Worm (Caenorhabditis elegans) whole organism, L3 larva: Measurements from ENCODE around the gene selt-1.1.

Source experiments
- R02D3.7 ChIP-seq: fragments of 150-350 bp; optimal IDR thresholded peaks from 2 replicates; lab custom pipeline; 2014; ENCODE audit warnings: missing biosample characterization, missing genetic modification characterization
- ceh-28 ChIP-seq: fragments of 150-350 bp; optimal IDR thresholded peaks from 2 replicates; lab custom pipeline; 2014; ENCODE audit warnings: missing biosample characterization, missing genetic modification reagents, missing genetic modification characterization
- ceh-82 ChIP-seq: fragments of 150-350 bp; optimal IDR thresholded peaks from 2 replicates; lab custom pipeline; 2014; ENCODE audit warnings: missing biosample characterization, missing genetic modification characterization
- ceh-9 ChIP-seq: sonication (generic microtip); optimal IDR thresholded peaks from 2 replicates; lab custom pipeline; 2018; ENCODE audit warnings: missing biosample characterization, missing genetic modification characterization
- egl-27 ChIP-seq: sonication (generic microtip); optimal IDR thresholded peaks from 4 replicates; lab custom pipeline; 2017; ENCODE audit warnings: missing biosample characterization, missing genetic modification reagents, missing genetic modification characterization
- egl-5 ChIP-seq: fragments of 150-350 bp; optimal IDR thresholded peaks from 2 replicates; lab custom pipeline; 2017; ENCODE audit warnings: missing biosample characterization, missing genetic modification reagents, missing genetic modification characterization, inconsistent platforms
- elt-2 ChIP-seq: sonication (generic microtip); optimal IDR thresholded peaks from 2 replicates; lab custom pipeline; 2016; ENCODE audit warnings: missing genetic modification reagents, mild to moderate bottlenecking, missing genetic modification characterization, missing compliant biosample characterization
- elt-3 ChIP-seq, 3 experiments: fragments of 150-350 bp in 1 of 3; sonication (generic microtip) in 2 of 3; optimal IDR thresholded peaks; 2 replicates in 2 of 3; 4 replicates in 1 of 3; lab custom pipeline; 2014 to 2017; ENCODE audit warnings: missing biosample characterization in 3 of 3, missing genetic modification characterization in 3 of 3
- fkh-10 ChIP-seq: sonication (generic microtip); optimal IDR thresholded peaks from 2 replicates; lab custom pipeline; 2017; ENCODE audit warnings: missing biosample characterization, missing genetic modification reagents, missing genetic modification characterization
- fkh-2 ChIP-seq: fragments of 150-350 bp; optimal IDR thresholded peaks from 2 replicates; lab custom pipeline; 2014; ENCODE audit warnings: missing biosample characterization, missing genetic modification reagents, missing genetic modification characterization
- hmg-11 ChIP-seq: sonication (generic microtip); optimal IDR thresholded peaks from 2 replicates; lab custom pipeline; 2016; ENCODE audit warnings: missing genetic modification characterization, missing compliant biosample characterization
- jun-1 ChIP-seq: fragments of 150-350 bp; optimal IDR thresholded peaks from 2 replicates; lab custom pipeline; 2014; ENCODE audit warnings: missing biosample characterization, missing genetic modification reagents, missing genetic modification characterization
- lin-15B ChIP-seq: fragments of 150-350 bp; optimal IDR thresholded peaks from 2 replicates; lab custom pipeline; 2014; ENCODE audit warnings: missing biosample characterization, missing genetic modification characterization
- lin-39 ChIP-seq: fragments of 150-350 bp; optimal IDR thresholded peaks from 2 replicates; lab custom pipeline; 2018; ENCODE audit warnings: missing biosample characterization, missing genetic modification reagents, missing genetic modification characterization
- lsy-12 ChIP-seq: sonication (generic microtip); optimal IDR thresholded peaks from 2 replicates; lab custom pipeline; 2016; ENCODE audit warnings: mild to moderate bottlenecking, missing genetic modification characterization, missing compliant biosample characterization
- mdl-1 ChIP-seq: fragments of 150-350 bp; optimal IDR thresholded peaks from 2 replicates; lab custom pipeline; 2014; ENCODE audit warnings: missing biosample characterization, missing genetic modification characterization
- mml-1 ChIP-seq: fragments of 150-350 bp; sonication (generic microtip); optimal IDR thresholded peaks from 3 replicates; lab custom pipeline; 2014; ENCODE audit warnings: missing biosample characterization, missing genetic modification characterization
- nfya-1 ChIP-seq: sonication (generic microtip); optimal IDR thresholded peaks from 2 replicates; lab custom pipeline; 2017; ENCODE audit warnings: missing genetic modification characterization, mild to moderate bottlenecking, missing compliant biosample characterization, antibody characterized with exemption, moderate library complexity; ENCODE audit not compliant: insufficient read depth
- nhr-12 ChIP-seq: fragments of 150-350 bp; optimal IDR thresholded peaks from 2 replicates; lab custom pipeline; 2014; ENCODE audit warnings: missing biosample characterization, missing genetic modification characterization
- nhr-23 ChIP-seq: fragments of 150-350 bp; optimal IDR thresholded peaks from 2 replicates; lab custom pipeline; 2014; ENCODE audit warnings: missing biosample characterization, missing genetic modification reagents, missing genetic modification characterization
- nhr-237 ChIP-seq: fragments of 150-350 bp; optimal IDR thresholded peaks from 2 replicates; lab custom pipeline; 2014; ENCODE audit warnings: missing biosample characterization, missing genetic modification characterization
- nhr-28 ChIP-seq: fragments of 150-350 bp; optimal IDR thresholded peaks from 2 replicates; lab custom pipeline; 2014; ENCODE audit warnings: missing biosample characterization, missing genetic modification characterization
- nhr-43 ChIP-seq: sonication (generic microtip); optimal IDR thresholded peaks from 2 replicates; lab custom pipeline; 2016; ENCODE audit warnings: mild to moderate bottlenecking, missing genetic modification characterization, missing compliant biosample characterization; ENCODE audit not compliant: poor library complexity, severe bottlenecking
- nhr-67 ChIP-seq: fragments of 150-350 bp; optimal IDR thresholded peaks from 2 replicates; lab custom pipeline; 2014; ENCODE audit warnings: missing biosample characterization, missing genetic modification characterization
- nhr-76 ChIP-seq: fragments of 150-350 bp; sonication (generic microtip); optimal IDR thresholded peaks from 5 replicates; lab custom pipeline; 2014; ENCODE audit warnings: missing biosample characterization, missing genetic modification characterization
- nhr-77 ChIP-seq: fragments of 150-350 bp; optimal IDR thresholded peaks from 2 replicates; lab custom pipeline; 2014; ENCODE audit warnings: missing biosample characterization, missing genetic modification characterization
- pha-4 ChIP-seq: fragments of 150-350 bp; optimal IDR thresholded peaks from 2 replicates; lab custom pipeline; 2014; ENCODE audit warnings: missing biosample characterization, missing genetic modification reagents, missing genetic modification characterization
- pqm-1 ChIP-seq: fragments of 150-350 bp; optimal IDR thresholded peaks from 2 replicates; lab custom pipeline; 2017; ENCODE audit warnings: missing biosample characterization, missing genetic modification characterization, inconsistent platforms
- sea-2 ChIP-seq: fragments of 150-350 bp; sonication (generic microtip); optimal IDR thresholded peaks from 4 replicates; lab custom pipeline; 2014; ENCODE audit warnings: missing biosample characterization, missing genetic modification reagents, missing genetic modification characterization
- skn-1 ChIP-seq: fragments of 150-350 bp; optimal IDR thresholded peaks from 2 replicates; lab custom pipeline; 2014; ENCODE audit warnings: missing biosample characterization, missing genetic modification characterization
- tbx-2 ChIP-seq: sonication (generic microtip); optimal IDR thresholded peaks from 2 replicates; lab custom pipeline; 2016; ENCODE audit warnings: mild to moderate bottlenecking, missing genetic modification characterization, missing compliant biosample characterization
- unc-62 ChIP-seq: fragments of 150-350 bp; sonication (generic microtip); optimal IDR thresholded peaks from 4 replicates; lab custom pipeline; 2014; ENCODE audit warnings: missing biosample characterization, missing genetic modification reagents, missing genetic modification characterization
- zag-1 ChIP-seq: fragments of 150-350 bp; optimal IDR thresholded peaks from 2 replicates; lab custom pipeline; 2014; ENCODE audit warnings: missing biosample characterization, missing genetic modification characterization
- ztf-4 ChIP-seq: fragments of 150-350 bp; optimal IDR thresholded peaks from 2 replicates; lab custom pipeline; 2014; ENCODE audit warnings: missing biosample characterization, missing genetic modification characterization

selt-1.1 gene

DNA sequence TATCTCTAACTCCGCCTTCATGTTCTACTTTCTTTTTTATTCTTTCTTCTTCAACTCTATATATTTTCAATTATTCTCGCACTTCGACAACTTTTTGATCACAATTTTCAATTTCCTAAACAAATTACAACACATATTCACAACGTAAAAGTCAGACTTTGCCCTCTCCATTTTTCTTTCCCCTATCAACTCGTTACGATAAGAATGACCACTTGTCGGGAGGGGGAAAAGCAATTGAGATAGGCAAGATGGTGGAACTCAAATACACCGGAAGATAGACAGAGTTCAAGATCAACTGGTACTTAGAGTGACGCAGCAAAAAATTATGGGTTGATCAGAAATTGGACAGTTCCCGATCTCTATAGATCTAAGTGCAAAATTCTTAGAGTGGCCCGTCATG is 8.8 kb upstream of the selt-1.1 start:
- peak; percentile 26 for TF ChIP-seq pqm-1 (tag; lab: Kevin White, UChicago)
- TF ChIP-seq pha-4 (tag; lab: Kevin White, UChicago), result peak; percentile 3
- no peak for TF ChIP-seq nhr-12
- no peak for TF ChIP-seq fkh-2 (tag; lab: Kevin White, UChicago)
- TF ChIP-seq elt-2, result peak; percentile 59
- TF ChIP-seq fkh-10 (GFP tag; lab: Kevin White, UChicago), result no peak

DNA sequence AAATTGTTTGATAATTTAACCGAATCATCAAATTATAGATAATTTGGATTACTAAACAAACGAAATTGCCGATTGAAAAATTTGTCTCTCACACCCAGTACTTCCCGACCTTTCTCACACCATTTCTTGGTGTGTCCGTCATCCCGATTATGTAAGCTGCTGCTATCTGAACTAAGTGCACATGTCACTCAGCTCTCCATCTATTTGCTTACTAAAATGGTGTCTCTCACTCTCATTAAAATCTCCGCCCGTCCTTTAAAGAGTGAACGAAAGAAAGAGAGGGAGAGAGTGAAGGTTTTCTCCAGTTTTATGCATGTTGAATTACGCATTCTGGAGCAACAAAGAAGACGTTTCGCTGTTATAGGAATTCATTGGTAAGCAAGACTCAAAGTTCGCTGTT is 8.2 kb upstream of the selt-1.1 start:
- TF ChIP-seq nhr-77 (no peak), nhr-67 (tag; lab: Kevin White, UChicago) (no peak)

DNA sequence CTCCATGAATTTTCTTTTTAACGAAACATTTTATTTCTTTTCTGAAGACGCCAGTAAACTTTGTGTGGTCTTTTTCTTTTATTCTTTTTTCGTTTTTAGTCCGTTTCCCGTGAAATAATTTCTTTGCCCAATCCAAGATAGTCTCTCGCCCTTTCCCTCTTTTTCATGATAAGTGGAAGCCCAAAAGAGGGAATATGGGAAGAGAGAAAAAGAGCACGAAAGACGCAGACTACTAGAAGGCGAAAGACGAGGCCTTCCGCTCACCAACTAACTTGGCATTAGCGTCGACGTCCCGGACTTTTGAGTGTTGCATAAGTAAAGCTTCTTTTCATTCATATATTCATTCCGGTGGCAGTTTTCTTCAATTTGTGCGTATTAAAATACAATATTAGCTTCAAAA is 6.6 kb upstream of the selt-1.1 start:
- peak; percentile 47 for TF ChIP-seq nfya-1 (tag; lab: Kevin White, UChicago)
- TF ChIP-seq lin-39, result no peak

DNA sequence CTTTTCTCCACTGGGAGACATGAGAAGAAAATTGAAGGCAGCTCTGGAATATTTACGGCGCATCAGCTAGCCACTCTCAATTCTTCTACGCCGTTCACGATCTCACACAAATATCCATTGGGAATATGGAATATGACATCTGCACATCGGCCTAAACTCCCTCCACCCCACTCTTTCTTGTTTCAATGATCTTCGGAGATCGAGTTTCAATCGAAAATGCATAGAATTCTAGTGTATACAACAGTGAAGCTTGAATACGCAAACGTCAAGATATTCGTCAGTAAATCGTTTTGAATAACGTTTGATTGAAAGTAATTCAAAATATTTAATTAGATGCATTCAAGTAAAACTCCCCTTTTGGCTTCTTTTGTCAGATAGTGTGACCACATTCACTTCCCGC is 5.5 kb upstream of the selt-1.1 start:
- no peak for TF ChIP-seq R02D3.7 (tag; lab: Kevin White, UChicago)
- TF ChIP-seq nhr-12, result no peak
- no peak for TF ChIP-seq ceh-28 (tag; lab: Kevin White, UChicago)
- no peak for TF ChIP-seq unc-62 (GFP tag; lab: Kevin White, UChicago)
- no peak for TF ChIP-seq lsy-12 (tag; lab: Kevin White, UChicago)
- no peak for TF ChIP-seq egl-5 (tag; lab: Kevin White, UChicago)
- no peak for TF ChIP-seq fkh-10 (GFP tag; lab: Kevin White, UChicago)
- TF ChIP-seq lin-15B (tag; lab: Kevin White, UChicago), result no peak
- no peak for TF ChIP-seq tbx-2 (tag; lab: Kevin White, UChicago)
- no peak for TF ChIP-seq mdl-1 (tag; lab: Kevin White, UChicago)
- no peak for TF ChIP-seq elt-3 (tag; optimal IDR thresholded peaks at IDR 0.05; lab: Kevin White, UChicago)
- TF ChIP-seq nhr-67 (tag; lab: Kevin White, UChicago), result no peak
- TF ChIP-seq zag-1 (tag; lab: Kevin White, UChicago), result no peak
- no peak for TF ChIP-seq ceh-9 (tag; lab: Kevin White, UChicago)
- no peak for TF ChIP-seq nhr-237 (tag; lab: Kevin White, UChicago)
- no peak for TF ChIP-seq mml-1 (tag; lab: Kevin White, UChicago)
- no peak for TF ChIP-seq sea-2
- no peak for TF ChIP-seq pqm-1 (tag; lab: Kevin White, UChicago)
- no peak for TF ChIP-seq nhr-43 (tag; lab: Kevin White, UChicago)
- no peak for TF ChIP-seq ztf-4 (tag; lab: Kevin White, UChicago)

DNA sequence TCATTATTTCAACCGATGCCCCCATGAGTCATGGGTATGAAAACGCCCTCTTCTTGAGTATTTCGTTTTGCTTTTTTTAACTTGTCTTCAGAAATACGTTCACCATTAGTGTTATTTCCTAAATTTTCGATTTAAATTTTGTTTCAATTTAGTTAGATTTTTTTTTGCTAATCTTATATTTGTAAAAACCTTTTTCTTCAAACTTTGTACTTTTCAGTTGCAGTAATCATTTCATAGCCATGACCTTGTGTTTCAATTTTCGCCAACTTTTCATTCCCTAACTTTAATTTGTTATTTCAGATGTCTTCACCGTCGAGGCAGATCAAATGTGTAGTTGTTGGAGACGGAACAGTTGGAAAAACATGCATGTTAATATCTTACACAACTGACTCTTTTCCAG is 2.0 kb upstream of the selt-1.1 start, which contains the start of gene mig-2:
mig-2 (plus strand) TSS at position 301 of the 400 bp plus-strand sequence.
- TF ChIP-seq nhr-12 (no peak), hmg-11 (tag; lab: Kevin White, UChicago) (no peak), nhr-237 (tag; lab: Kevin White, UChicago) (no peak)

DNA sequence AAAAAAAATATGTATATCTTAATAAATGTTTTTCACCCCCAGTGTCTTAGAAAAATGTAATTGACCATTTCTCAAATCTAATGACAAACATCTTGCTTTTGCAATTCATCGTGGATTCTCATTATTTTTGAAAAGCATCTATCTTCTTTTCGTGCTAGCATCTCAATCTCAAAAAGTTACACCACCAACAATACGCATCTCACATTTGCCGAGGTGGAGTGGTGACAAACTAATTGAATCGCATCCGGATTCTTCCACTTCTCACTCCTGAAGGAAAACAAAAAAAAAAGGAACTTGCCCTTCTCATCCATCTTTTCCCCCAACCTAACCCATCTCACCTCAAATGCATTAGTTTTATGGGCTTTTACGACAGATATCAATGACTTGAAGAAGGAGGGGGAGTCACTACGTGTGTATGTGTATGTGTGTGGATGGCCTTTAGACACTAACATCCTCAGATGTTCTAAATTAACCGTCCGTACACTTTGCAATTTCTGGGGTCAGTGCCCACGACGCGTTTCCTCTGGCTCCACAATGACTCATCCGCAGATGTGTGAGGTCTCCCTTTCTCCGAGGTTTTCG is 1.2 kb upstream of the selt-1.1 start:
- TF ChIP-seq egl-27 (tag; lab: Kevin White, UChicago) (no peak), nhr-67 (tag; lab: Kevin White, UChicago) (no peak), lin-39 (peak; percentile 11), nhr-76 (tag; lab: Kevin White, UChicago) (no peak), nhr-28 (no peak), egl-5 (tag; lab: Kevin White, UChicago) (peak; percentile 92)

DNA sequence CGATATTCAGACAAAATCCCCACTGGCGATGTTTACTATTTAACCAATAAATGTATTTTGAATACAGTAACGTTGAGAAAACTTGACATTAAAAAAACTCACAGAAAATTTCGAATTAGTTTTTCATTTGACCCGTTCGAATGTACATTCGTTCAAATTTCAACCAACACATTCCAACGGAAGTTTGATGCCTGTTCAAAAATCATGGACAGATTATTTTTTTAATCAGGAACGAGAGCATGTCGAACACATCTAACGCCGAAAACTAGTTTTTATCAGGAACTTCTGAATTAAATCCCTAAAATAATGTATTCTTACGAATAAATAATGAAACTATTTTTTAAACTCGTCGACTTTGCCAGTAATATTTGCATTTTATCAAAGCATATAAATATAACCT is 4.6 kb downstream of the selt-1.1 start:
- TF ChIP-seq ceh-82 (tag; lab: Kevin White, UChicago) (no peak), skn-1 (tag; lab: Kevin White, UChicago) (no peak), ztf-4 (tag; lab: Kevin White, UChicago) (no peak), nhr-237 (tag; lab: Kevin White, UChicago) (no peak), jun-1 (tag; lab: Kevin White, UChicago) (no peak), nhr-23 (tag; lab: Kevin White, UChicago) (no peak), hmg-11 (tag; lab: Kevin White, UChicago) (no peak), elt-2 (no peak), lin-15B (tag; lab: Kevin White, UChicago) (no peak), mdl-1 (tag; lab: Kevin White, UChicago) (no peak)
